Worm (Caenorhabditis elegans): ENCODE measurements around the gene fipr-12.

DNA sequence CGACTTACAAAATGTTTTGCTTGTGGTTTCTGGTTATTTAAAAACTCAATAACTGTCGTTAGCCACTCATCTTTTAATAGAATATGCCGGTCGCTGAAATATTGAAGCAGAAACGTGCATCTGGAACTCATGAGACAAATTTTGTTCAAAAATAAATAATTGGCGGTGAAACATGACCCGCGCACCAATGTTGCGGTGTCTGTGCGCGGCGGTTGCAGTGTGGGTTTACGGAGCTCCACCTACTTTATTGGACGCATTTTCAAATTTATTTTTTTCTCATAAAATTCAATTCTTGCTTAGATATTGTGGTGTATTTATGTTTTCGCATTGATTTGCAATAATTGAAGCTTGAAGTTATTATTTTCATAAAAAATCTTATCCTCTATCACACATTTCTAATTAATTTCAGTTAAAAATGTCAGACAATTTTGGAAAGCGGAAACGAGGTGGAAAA is 12.5 kb upstream of the fipr-12 start, which contains the start of the genes rmh-2 and suds-3:
- TF ChIP-seq lin-13 (tag; optimal IDR thresholded peaks at IDR 0.05) (no peak), ces-1 (GFP tag; optimal IDR thresholded peaks at IDR 0.05) (no peak)
